Worm (Caenorhabditis elegans) whole organism, L2 larva: ENCODE measurements around the gene D1053.2.

Experiments used
- C34F6.9 ChIP-seq: fragments of 150-350 bp; optimal IDR thresholded peaks from 2 replicates; lab custom pipeline; 2014; ENCODE audit warnings: missing biosample characterization, missing genetic modification characterization
- F13H6.1 ChIP-seq: sonication (generic microtip); optimal IDR thresholded peaks from 2 replicates; lab custom pipeline; 2016; ENCODE audit warnings: missing genetic modification characterization, missing compliant biosample characterization
- R02D3.7 ChIP-seq: fragments of 150-350 bp; optimal IDR thresholded peaks from 2 replicates; lab custom pipeline; 2014; ENCODE audit warnings: missing biosample characterization, missing genetic modification characterization
- alr-1 ChIP-seq: fragments of 150-350 bp; optimal IDR thresholded peaks from 2 replicates; lab custom pipeline; 2014; ENCODE audit warnings: missing biosample characterization, missing genetic modification characterization
- aly-2 ChIP-seq: fragments of 150-350 bp; optimal IDR thresholded peaks from 2 replicates; lab custom pipeline; 2014; ENCODE audit warnings: missing biosample characterization, missing genetic modification characterization
- blmp-1 ChIP-seq: sonication (generic microtip); optimal IDR thresholded peaks from 2 replicates; lab custom pipeline; 2017; ENCODE audit warnings: missing genetic modification characterization, mild to moderate bottlenecking, missing compliant biosample characterization, antibody characterized with exemption, moderate library complexity; ENCODE audit not compliant: insufficient read depth
- crh-2 ChIP-seq: sonication (generic microtip); optimal IDR thresholded peaks from 2 replicates; lab custom pipeline; 2017; ENCODE audit warnings: missing biosample characterization, missing genetic modification characterization
- egl-27 ChIP-seq: sonication (generic microtip); optimal IDR thresholded peaks from 3 replicates; lab custom pipeline; 2017; ENCODE audit warnings: missing biosample characterization, missing genetic modification reagents, missing genetic modification characterization
- elt-1 ChIP-seq: fragments of 150-350 bp; optimal IDR thresholded peaks from 2 replicates; lab custom pipeline; 2014; ENCODE audit warnings: missing biosample characterization, missing genetic modification characterization
- elt-3 ChIP-seq: sonication (generic microtip); optimal IDR thresholded peaks from 2 replicates; lab custom pipeline; 2017; ENCODE audit warnings: missing biosample characterization, missing genetic modification characterization
- fos-1 ChIP-seq: fragments of 150-350 bp; optimal IDR thresholded peaks from 2 replicates; lab custom pipeline; 2014; ENCODE audit warnings: missing biosample characterization, missing genetic modification characterization
- gmeb-1 ChIP-seq: fragments of 150-350 bp; optimal IDR thresholded peaks from 2 replicates; lab custom pipeline; 2014; ENCODE audit warnings: missing biosample characterization, missing genetic modification characterization
- lin-13 ChIP-seq: fragments of 150-350 bp; optimal IDR thresholded peaks from 2 replicates; lab custom pipeline; 2014; ENCODE audit warnings: missing biosample characterization, missing genetic modification reagents, missing genetic modification characterization
- mab-5 ChIP-seq: fragments of 150-350 bp; optimal IDR thresholded peaks from 2 replicates; lab custom pipeline; 2014; ENCODE audit warnings: missing biosample characterization, missing genetic modification characterization
- mbf-1 ChIP-seq: sonication (generic microtip); optimal IDR thresholded peaks from 2 replicates; lab custom pipeline; 2017; ENCODE audit warnings: missing biosample characterization, missing genetic modification characterization
- mdl-1 ChIP-seq, 2 experiments: fragments of 150-350 bp in 1 of 2; sonication (generic microtip) in 1 of 2; optimal IDR thresholded peaks; 2 replicates each; lab custom pipeline; 2017; ENCODE audit warnings: missing biosample characterization in 2 of 2, missing genetic modification characterization in 2 of 2
- nhr-10 ChIP-seq: sonication (generic microtip); optimal IDR thresholded peaks from 2 replicates; lab custom pipeline; 2017; ENCODE audit warnings: missing biosample characterization, missing genetic modification characterization
- nhr-12 ChIP-seq: fragments of 150-350 bp; optimal IDR thresholded peaks from 2 replicates; lab custom pipeline; 2014; ENCODE audit warnings: missing biosample characterization, missing genetic modification characterization
- nhr-129 ChIP-seq: fragments of 150-350 bp; optimal IDR thresholded peaks from 2 replicates; lab custom pipeline; 2014; ENCODE audit warnings: missing biosample characterization, missing genetic modification characterization
- nhr-21 ChIP-seq: fragments of 150-350 bp; optimal IDR thresholded peaks from 2 replicates; lab custom pipeline; 2014; ENCODE audit warnings: missing biosample characterization, missing genetic modification characterization
- nhr-23 ChIP-seq: fragments of 150-350 bp; optimal IDR thresholded peaks from 2 replicates; lab custom pipeline; 2014; ENCODE audit warnings: missing biosample characterization, missing genetic modification reagents, missing genetic modification characterization
- nhr-237 ChIP-seq: fragments of 150-350 bp; optimal IDR thresholded peaks from 2 replicates; lab custom pipeline; 2014; ENCODE audit warnings: missing biosample characterization, missing genetic modification characterization
- nhr-25 ChIP-seq: fragments of 150-350 bp; sonication (generic microtip); optimal IDR thresholded peaks from 3 replicates; lab custom pipeline; 2014; ENCODE audit warnings: missing biosample characterization, missing genetic modification characterization
- nhr-6 ChIP-seq: fragments of 150-350 bp; optimal IDR thresholded peaks from 2 replicates; lab custom pipeline; 2014; ENCODE audit warnings: missing biosample characterization, missing genetic modification characterization
- nhr-77 ChIP-seq: fragments of 150-350 bp; optimal IDR thresholded peaks from 2 replicates; lab custom pipeline; 2014; ENCODE audit warnings: missing biosample characterization, missing genetic modification characterization
- peb-1 ChIP-seq: fragments of 150-350 bp; optimal IDR thresholded peaks from 2 replicates; lab custom pipeline; 2014; ENCODE audit warnings: missing biosample characterization, missing genetic modification characterization
- sem-4 ChIP-seq: fragments of 150-350 bp; optimal IDR thresholded peaks from 2 replicates; lab custom pipeline; 2014; ENCODE audit warnings: missing biosample characterization, missing genetic modification reagents, missing genetic modification characterization
- sma-3 ChIP-seq: sonication (generic microtip); optimal IDR thresholded peaks from 2 replicates; lab custom pipeline; 2016; ENCODE audit warnings: missing genetic modification reagents, missing genetic modification characterization, missing compliant biosample characterization
- sma-9 ChIP-seq, 2 experiments: fragments of 150-350 bp in 1 of 2; sonication (generic microtip) in 1 of 2; optimal IDR thresholded peaks; 2 replicates each; lab custom pipeline; 2014 to 2016; ENCODE audit warnings: missing genetic modification characterization in 2 of 2, mild to moderate bottlenecking in 1 of 2, missing biosample characterization in 1 of 2, missing compliant biosample characterization in 1 of 2, missing genetic modification reagents in 1 of 2, moderate library complexity in 1 of 2
- unc-39 ChIP-seq: fragments of 150-350 bp; optimal IDR thresholded peaks from 2 replicates; lab custom pipeline; 2014; ENCODE audit warnings: missing biosample characterization, missing genetic modification characterization
- unc-55 ChIP-seq: fragments of 150-350 bp; sonication (generic microtip); optimal IDR thresholded peaks from 3 replicates; lab custom pipeline; 2014; ENCODE audit warnings: missing biosample characterization, missing genetic modification reagents, missing genetic modification characterization
- unc-62 ChIP-seq: fragments of 150-350 bp; optimal IDR thresholded peaks from 2 replicates; lab custom pipeline; 2014; ENCODE audit warnings: missing biosample characterization, missing genetic modification reagents, missing genetic modification characterization
- zag-1 ChIP-seq: fragments of 150-350 bp; optimal IDR thresholded peaks from 2 replicates; lab custom pipeline; 2014; ENCODE audit warnings: missing biosample characterization, missing genetic modification characterization
- ztf-1 ChIP-seq: fragments of 200-800 bp; sonication (Bioruptor generic); conservative IDR thresholded peaks from 2 replicates; pipeline ENCODE4 v1.3.6; 2022; ENCODE audit warnings: missing genetic modification characterization, missing compliant biosample characterization
- ztf-4 ChIP-seq: fragments of 150-350 bp; optimal IDR thresholded peaks from 2 replicates; lab custom pipeline; 2014; ENCODE audit warnings: missing biosample characterization, missing genetic modification characterization

D1053.2 gene

DNA sequence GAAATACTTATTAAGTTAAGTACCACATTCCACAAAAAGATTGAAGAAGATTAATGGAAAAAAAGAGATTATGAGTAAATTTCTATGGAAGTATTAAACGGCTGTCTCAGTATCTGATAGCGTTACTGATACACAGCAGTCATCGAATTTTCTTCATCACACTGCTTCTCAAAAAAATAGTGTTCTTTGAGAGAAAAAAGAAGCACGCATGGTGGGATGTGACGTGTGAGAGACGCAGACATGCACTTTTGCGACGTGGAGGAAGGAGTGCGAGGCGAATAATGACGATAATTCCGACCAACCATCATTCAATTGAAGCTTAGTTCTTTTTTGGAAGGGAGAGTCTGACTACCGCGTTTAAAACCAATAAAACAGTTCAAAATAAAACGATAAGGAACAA, 17.7 kb upstream of the D1053.2 start, which contains the start of gene C44C10.11:
C44C10.11 (minus strand) TSS at position 115 of the 400 bp plus-strand sequence.
- no peak for TF ChIP-seq nhr-12 (tag; lab: Kevin White, UChicago)
- peak; percentile 60 for TF ChIP-seq nhr-21 (tag; lab: Kevin White, UChicago)
- no peak for TF ChIP-seq elt-1 (tag; lab: Kevin White, UChicago)
- TF ChIP-seq fos-1 (tag; lab: Kevin White, UChicago), result peak; percentile 89
- TF ChIP-seq mdl-1 (tag; optimal IDR thresholded peaks at IDR 0.05; lab: Kevin White, UChicago), result peak in 1 of 2 experiments; percentile 63
- peak; percentile 19 for TF ChIP-seq egl-27
- TF ChIP-seq sma-3 (GFP tag; lab: Kevin White, UChicago), result no peak
- peak; percentile 53 for TF ChIP-seq sma-9 (GFP tag; optimal IDR thresholded peaks at IDR 0.05; lab: Kevin White, UChicago)
- TF ChIP-seq sma-9 (tag; optimal IDR thresholded peaks at IDR 0.05; lab: Kevin White, UChicago), result no peak
- peak; percentile 14 for TF ChIP-seq C34F6.9 (tag; lab: Kevin White, UChicago)
- no peak for TF ChIP-seq nhr-23
- peak; percentile 86 for TF ChIP-seq crh-2 (tag; lab: Kevin White, UChicago)
- no peak for TF ChIP-seq nhr-77
- TF ChIP-seq lin-13 (GFP tag; lab: Kevin White, UChicago), result peak; percentile 5
- TF ChIP-seq alr-1 (tag; lab: Kevin White, UChicago), result no peak
- TF ChIP-seq aly-2 (tag; lab: Kevin White, UChicago), result no peak
- peak; percentile 57 for TF ChIP-seq unc-55 (GFP tag; lab: Kevin White, UChicago)
- peak; percentile 5 for TF ChIP-seq zag-1
- no peak for TF ChIP-seq R02D3.7 (tag; lab: Kevin White, UChicago)
- no peak for TF ChIP-seq peb-1 (tag; lab: Kevin White, UChicago)
- TF ChIP-seq F13H6.1, result peak; percentile 17
- no peak for TF ChIP-seq nhr-129 (tag; lab: Kevin White, UChicago)
- TF ChIP-seq, all 48 proteins: peak for 11

DNA sequence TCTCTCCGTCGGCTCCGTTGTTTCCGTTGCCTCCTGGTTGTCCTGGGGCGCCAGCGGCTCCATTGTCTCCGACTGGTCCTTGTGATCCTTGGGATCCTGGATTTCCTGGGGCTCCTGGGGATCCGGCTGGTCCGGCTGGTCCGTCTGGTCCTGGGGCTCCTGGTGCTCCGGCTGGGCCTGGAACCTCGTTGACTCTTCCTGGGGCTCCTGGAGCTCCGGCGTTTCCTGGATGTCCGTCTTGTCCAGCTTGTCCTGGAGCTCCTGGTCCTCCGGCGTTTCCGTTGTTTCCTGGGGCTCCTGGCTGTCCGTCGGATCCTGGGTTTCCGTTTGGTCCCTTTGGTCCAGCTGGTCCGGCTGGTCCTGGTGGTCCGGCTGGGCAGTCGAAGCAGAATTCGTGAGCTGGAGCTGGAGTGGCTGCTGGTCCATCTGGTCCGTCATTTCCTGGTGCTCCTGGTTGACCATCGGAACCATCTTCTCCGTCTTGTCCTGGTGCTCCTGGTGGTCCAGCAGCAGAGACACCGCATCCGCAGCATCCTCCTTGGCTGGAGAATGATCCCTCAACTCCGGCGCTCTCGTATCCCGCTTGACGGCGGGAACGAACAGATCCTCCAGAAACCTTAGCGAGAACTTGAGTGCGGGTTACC, 16.4 kb upstream of the D1053.2 start:
- TF ChIP-seq nhr-12 (tag; lab: Kevin White, UChicago) (no peak), unc-39 (no peak), crh-2 (tag; lab: Kevin White, UChicago) (no peak), blmp-1 (tag; lab: Kevin White, UChicago) (no peak), alr-1 (tag; lab: Kevin White, UChicago) (no peak), mbf-1 (tag; lab: Kevin White, UChicago) (no peak), unc-55 (GFP tag; lab: Kevin White, UChicago) (no peak), sma-3 (GFP tag; lab: Kevin White, UChicago) (no peak), nhr-77 (no peak), sem-4 (tag; lab: Kevin White, UChicago) (no peak), peb-1 (tag; lab: Kevin White, UChicago) (no peak), nhr-6 (no peak), gmeb-1 (no peak)

DNA sequence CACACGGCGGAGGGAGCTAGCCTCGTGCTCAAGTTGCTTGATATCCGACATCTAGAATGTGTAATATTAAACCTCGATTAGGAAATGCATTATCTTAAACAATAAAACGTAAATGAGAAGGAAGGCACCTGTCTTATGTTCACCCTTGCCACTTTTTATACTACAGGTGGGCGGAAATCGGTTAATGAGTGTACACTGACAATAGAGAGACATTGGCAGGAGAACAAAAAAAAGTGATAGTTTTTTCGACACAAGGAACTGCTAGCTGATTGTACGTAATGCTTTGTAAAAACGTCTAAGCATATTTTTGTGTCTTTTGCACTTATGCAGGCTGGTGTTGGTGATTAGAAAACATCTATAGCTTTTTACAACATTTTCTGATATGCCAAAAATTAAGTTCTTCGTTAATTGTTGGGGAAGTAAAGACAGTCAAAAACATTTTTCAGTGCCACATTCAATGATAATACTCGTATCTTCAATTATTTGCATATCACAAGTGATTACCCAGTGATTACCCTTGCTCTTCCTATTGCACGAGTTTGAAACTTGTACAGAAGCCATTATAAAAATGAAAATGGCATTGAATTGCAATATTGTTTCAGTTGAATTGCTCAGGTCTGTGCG, 15.6 kb upstream of the D1053.2 start, which contains the start of gene col-180:
col-180 (minus strand) TSS at position 51 of the 624 bp plus-strand sequence.
- TF ChIP-seq elt-3 (tag; lab: Kevin White, UChicago) (no peak), nhr-237 (tag; lab: Kevin White, UChicago) (no peak), mab-5 (tag; lab: Kevin White, UChicago) (no peak), nhr-10 (tag; lab: Kevin White, UChicago) (no peak), unc-39 (no peak), C34F6.9 (tag; lab: Kevin White, UChicago) (no peak), F13H6.1 (no peak), unc-55 (GFP tag; lab: Kevin White, UChicago) (no peak), crh-2 (tag; lab: Kevin White, UChicago) (no peak), egl-27 (no peak), unc-62 (GFP tag; lab: Kevin White, UChicago) (no peak), gmeb-1 (no peak), ztf-4 (tag; lab: Kevin White, UChicago) (no peak), R02D3.7 (tag; lab: Kevin White, UChicago) (no peak), nhr-25 (no peak), ztf-1 (GFP tag; lab: Robert Waterston, UW) (no peak), fos-1 (tag; lab: Kevin White, UChicago) (no peak), blmp-1 (tag; lab: Kevin White, UChicago) (no peak), nhr-23 (no peak)
